Worm (Caenorhabditis elegans) whole organism, young adult: ENCODE data around the gene K10C2.12.

Experiments used
- B0019.2 ChIP-seq: fragments of 200-800 bp; sonication (Bioruptor generic); conservative IDR thresholded peaks from 2 replicates; pipeline ENCODE4 v1.3.6; 2022; ENCODE audit warnings: missing genetic modification reagents, missing genetic modification characterization, missing compliant biosample characterization
- B0336.3 ChIP-seq: fragments of 200-800 bp; sonication (Bioruptor generic); IDR thresholded peaks from 2 replicates; pipeline ENCODE4 v1.3.6; 2022; ENCODE audit warnings: missing genetic modification characterization, missing compliant biosample characterization
- F10E7.11 ChIP-seq: sonication (generic microtip); optimal IDR thresholded peaks from 2 replicates; lab custom pipeline; 2017; ENCODE audit warnings: mild to moderate bottlenecking, missing genetic modification characterization, moderate library complexity, missing compliant biosample characterization
- F52B5.7 ChIP-seq: sonication (generic microtip); optimal IDR thresholded peaks from 2 replicates; lab custom pipeline; 2016; ENCODE audit warnings: mild to moderate bottlenecking, missing genetic modification characterization, missing compliant biosample characterization
- Y53F4B.3 ChIP-seq: fragments of 200-800 bp; sonication (Bioruptor generic); IDR thresholded peaks from 2 replicates; pipeline ENCODE4 v1.3.6; 2022; ENCODE audit warnings: missing genetic modification reagents, missing genetic modification characterization, missing compliant biosample characterization
- Y53G8AR.9 ChIP-seq: fragments of 200-800 bp; sonication (Bioruptor generic); conservative IDR thresholded peaks from 2 replicates; pipeline ENCODE4 v1.3.6; 2022; ENCODE audit warnings: missing genetic modification reagents, missing genetic modification characterization, missing compliant biosample characterization
- ZK185.1 ChIP-seq: sonication (generic microtip); optimal IDR thresholded peaks from 2 replicates; lab custom pipeline; 2016; ENCODE audit warnings: mild to moderate bottlenecking, missing genetic modification characterization, missing compliant biosample characterization; ENCODE audit not compliant: poor library complexity, severe bottlenecking
- ama-1 ChIP-seq, 3 experiments: fragments of 150-350 bp in 1 of 3; sonication (generic microtip) in 2 of 3; optimal IDR thresholded peaks; 2 replicates each; lab custom pipeline; 2014 to 2018; ENCODE audit warnings: missing biosample characterization in 2 of 3, missing genetic modification characterization in 2 of 3, missing genetic modification reagents in 2 of 3
- aptf-2 ChIP-seq: fragments of 200-800 bp; sonication (Bioruptor generic); conservative IDR thresholded peaks from 2 replicates; pipeline ENCODE4 v1.3.6; 2022; ENCODE audit warnings: missing genetic modification reagents, missing genetic modification characterization, missing compliant biosample characterization
- atf-7 ChIP-seq: sonication (generic microtip); optimal IDR thresholded peaks from 2 replicates; lab custom pipeline; 2017; ENCODE audit warnings: mild to moderate bottlenecking, missing genetic modification characterization, missing compliant biosample characterization
- attf-5 ChIP-seq: fragments of 200-800 bp; sonication (Bioruptor generic); optimal IDR thresholded peaks from 2 replicates; lab custom pipeline; 2018; ENCODE audit warnings: mild to moderate bottlenecking, missing genetic modification characterization, missing compliant biosample characterization
- bed-2 ChIP-seq: fragments of 200-800 bp; sonication (Bioruptor generic); IDR thresholded peaks from 2 replicates; pipeline ENCODE4 v1.3.6; 2022; ENCODE audit warnings: missing genetic modification reagents, missing genetic modification characterization, missing compliant biosample characterization
- ccch-3 ChIP-seq: fragments of 200-800 bp; sonication (Bioruptor generic); optimal IDR thresholded peaks from 2 replicates; lab custom pipeline; 2018; ENCODE audit warnings: mild to moderate bottlenecking, missing genetic modification characterization, missing compliant biosample characterization
- cebp-1 ChIP-seq, 2 experiments: fragments of 200-800 bp in 1 of 2; sonication (Bioruptor generic) in 1 of 2; sonication (generic microtip) in 1 of 2; IDR thresholded peaks in 1 of 2; optimal IDR thresholded peaks in 1 of 2; 2 replicates each; pipeline versions ENCODE4 v1.3.6 to Lab custom; 2017 to 2022; ENCODE audit warnings: missing compliant biosample characterization in 2 of 2, missing genetic modification characterization in 2 of 2, mild to moderate bottlenecking in 1 of 2, missing genetic modification reagents in 1 of 2, moderate library complexity in 1 of 2
- cebp-2 ChIP-seq: fragments of 200-800 bp; sonication (Bioruptor generic); IDR thresholded peaks from 2 replicates; pipeline ENCODE4 v1.3.6; 2022; ENCODE audit warnings: missing genetic modification characterization, missing compliant biosample characterization
- fkh-3 ChIP-seq: sonication (generic microtip); optimal IDR thresholded peaks from 2 replicates; lab custom pipeline; 2016; ENCODE audit warnings: mild to moderate bottlenecking, missing genetic modification characterization, missing compliant biosample characterization
- gei-17 ChIP-seq: fragments of 200-800 bp; sonication (Bioruptor generic); optimal IDR thresholded peaks from 2 replicates; lab custom pipeline; 2018; ENCODE audit warnings: mild to moderate bottlenecking, missing genetic modification characterization, missing compliant biosample characterization
- hmg-1.2 ChIP-seq: fragments of 200-800 bp; sonication (Bioruptor generic); IDR thresholded peaks from 2 replicates; pipeline ENCODE4 v1.3.6; 2022; ENCODE audit warnings: missing genetic modification reagents, missing genetic modification characterization, missing compliant biosample characterization
- hsf-1 ChIP-seq: fragments of 200-800 bp; sonication (Bioruptor generic); IDR thresholded peaks from 2 replicates; pipeline ENCODE4 v1.3.6; 2022; ENCODE audit warnings: missing genetic modification reagents, missing genetic modification characterization, missing compliant biosample characterization
- lin-35 ChIP-seq, 3 experiments: fragments of 150-350 bp in 2 of 3; sonication (generic microtip) in 1 of 3; optimal IDR thresholded peaks; 2 replicates each; lab custom pipeline; 2014 to 2018; ENCODE audit warnings: missing biosample characterization in 3 of 3, missing genetic modification characterization in 3 of 3, missing genetic modification reagents in 3 of 3
- lin-40 ChIP-seq: sonication (generic microtip); optimal IDR thresholded peaks from 2 replicates; lab custom pipeline; 2016; ENCODE audit warnings: missing genetic modification characterization, mild to moderate bottlenecking, missing compliant biosample characterization, missing genotype, missing genetic modification reagents
- lsl-1 ChIP-seq: fragments of 200-800 bp; sonication (Bioruptor generic); optimal IDR thresholded peaks from 2 replicates; lab custom pipeline; 2018; ENCODE audit warnings: mild to moderate bottlenecking, missing genetic modification characterization, moderate library complexity, missing compliant biosample characterization
- mcd-1 ChIP-seq: fragments of 200-800 bp; sonication (Bioruptor generic); IDR thresholded peaks from 2 replicates; pipeline ENCODE4 v1.3.6; 2022; ENCODE audit warnings: missing genetic modification reagents, missing genetic modification characterization, missing compliant biosample characterization
- nfya-1 ChIP-seq: sonication (generic microtip); optimal IDR thresholded peaks from 2 replicates; lab custom pipeline; 2017; ENCODE audit warnings: antibody characterized with exemption, missing compliant biosample characterization, missing genetic modification characterization, borderline replicate concordance; ENCODE audit not compliant: insufficient read depth
- nfya-2 ChIP-seq: fragments of 200-800 bp; sonication (Bioruptor generic); IDR thresholded peaks from 2 replicates; pipeline ENCODE4 v1.3.6; 2022; ENCODE audit warnings: missing genetic modification reagents, missing genetic modification characterization, missing compliant biosample characterization
- nfyb-1 ChIP-seq: fragments of 200-800 bp; sonication (Bioruptor generic); IDR thresholded peaks from 2 replicates; pipeline ENCODE4 v1.3.6; 2022; ENCODE audit warnings: missing genetic modification reagents, missing genetic modification characterization, missing compliant biosample characterization
- nhr-27 ChIP-seq: fragments of 200-800 bp; sonication (Bioruptor generic); optimal IDR thresholded peaks from 2 replicates; lab custom pipeline; 2018; ENCODE audit warnings: mild to moderate bottlenecking, missing genetic modification characterization, moderate library complexity, missing compliant biosample characterization
- nhr-80 ChIP-seq: sonication (generic microtip); optimal IDR thresholded peaks from 2 replicates; lab custom pipeline; 2016; ENCODE audit warnings: missing genetic modification characterization, missing compliant biosample characterization
- pha-4 ChIP-seq: fragments of 150-350 bp; sonication (generic microtip); optimal IDR thresholded peaks from 2 replicates; lab custom pipeline; 2014; ENCODE audit warnings: missing biosample characterization, missing genetic modification reagents, missing genetic modification characterization
- rec-8 ChIP-seq, 2 experiments: sonication (generic microtip); optimal IDR thresholded peaks; 2 replicates each; lab custom pipeline; 2016; ENCODE audit warnings: mild to moderate bottlenecking in 2 of 2, missing genetic modification characterization in 2 of 2, missing genetic modification reagents in 2 of 2, missing genotype in 2 of 2, missing biosample characterization in 1 of 2, missing compliant biosample characterization in 1 of 2, moderate library complexity in 1 of 2
- repo-1 ChIP-seq: sonication (generic microtip); optimal IDR thresholded peaks from 2 replicates; lab custom pipeline; 2017; ENCODE audit warnings: mild to moderate bottlenecking, missing genetic modification characterization, missing compliant biosample characterization
- somi-1 ChIP-seq: fragments of 200-800 bp; sonication (Bioruptor generic); optimal IDR thresholded peaks from 2 replicates; lab custom pipeline; 2018; ENCODE audit warnings: mild to moderate bottlenecking, missing genetic modification characterization, missing compliant biosample characterization
- unc-62 ChIP-seq: fragments of 150-350 bp; optimal IDR thresholded peaks from 2 replicates; lab custom pipeline; 2014; ENCODE audit warnings: missing biosample characterization, missing genetic modification reagents, missing genetic modification characterization
- xnd-1 ChIP-seq: sonication (generic microtip); optimal IDR thresholded peaks from 2 replicates; lab custom pipeline; 2016; ENCODE audit warnings: missing genotype, missing genetic modification reagents, missing genetic modification characterization, missing compliant biosample characterization

The K10C2.12 gene

ce11 chrX:6450839-6451491 is 30.4 kb upstream of the K10C2.12 start, which contains the start of the genes grl-6 and K10C2.6 (continued):
- TF ChIP-seq lin-35 (GFP tag; optimal IDR thresholded peaks at IDR 0.05; lab: Kevin White, UChicago) (no peak), repo-1 (no peak)
- TF ChIP-seq, all 124 proteins: peak for 0

- TF ChIP-seq mcd-1 (GFP tag; lab: Robert Waterston, UW): no peak
- TF ChIP-seq Y53F4B.3: no peak
- 0 out of 2 replicates have a peak, but pooled peaks have one; percentile 28 for TF ChIP-seq B0336.3 (GFP tag; lab: Robert Waterston, UW)
- TF ChIP-seq nfyb-1 (GFP tag; lab: Robert Waterston, UW): no peak
- TF ChIP-seq somi-1 (GFP tag; lab: Kevin White, UChicago): peak; percentile 39
- no peak for TF ChIP-seq nfya-1 (tag; lab: Kevin White, UChicago)
- no peak for TF ChIP-seq F10E7.11
- peak; percentile 46 for TF ChIP-seq atf-7 (tag; lab: Kevin White, UChicago)
- peak; percentile 71 for TF ChIP-seq unc-62 (GFP tag; lab: Kevin White, UChicago)
- TF ChIP-seq B0019.2 (GFP tag; lab: Robert Waterston, UW): no peak
- TF ChIP-seq hsf-1 (GFP tag; lab: Robert Waterston, UW): no peak
- TF ChIP-seq cebp-1 (GFP tag; IDR thresholded peaks at IDR 0.05; lab: Robert Waterston, UW): peak; percentile 91
- TF ChIP-seq cebp-1 (tag; optimal IDR thresholded peaks at IDR 0.05; lab: Kevin White, UChicago): peak; percentile 96
- no peak for TF ChIP-seq ZK185.1 (tag; lab: Kevin White, UChicago)
- peak; percentile 69 for TF ChIP-seq lin-40 (tag; lab: Kevin White, UChicago)
- TF ChIP-seq cebp-2 (GFP tag; lab: Robert Waterston, UW): no peak
- TF ChIP-seq attf-5 (GFP tag; lab: Kevin White, UChicago): peak; percentile 10
- no peak for TF ChIP-seq fkh-3 (tag; lab: Kevin White, UChicago)
- TF ChIP-seq bed-2: no peak
- no peak for TF ChIP-seq rec-8 (tag; optimal IDR thresholded peaks at IDR 0.05; lab: Kevin White, UChicago)
- TF ChIP-seq lsl-1 (GFP tag; lab: Kevin White, UChicago): no peak
- TF ChIP-seq ccch-3 (GFP tag; lab: Kevin White, UChicago): no peak
- no peak for TF ChIP-seq F52B5.7 (tag; lab: Kevin White, UChicago)
- TF ChIP-seq nhr-80 (tag; lab: Kevin White, UChicago): peak; percentile 81
- no peak for TF ChIP-seq ama-1 (optimal IDR thresholded peaks at IDR 0.05; lab: Kevin White, UChicago)
- TF ChIP-seq ama-1 (GFP tag; optimal IDR thresholded peaks at IDR 0.05; lab: Kevin White, UChicago): no peak
- TF ChIP-seq Y53G8AR.9: no peak
- TF ChIP-seq nfya-2 (GFP tag; lab: Robert Waterston, UW): 0 out of 2 replicates have a peak, but pooled peaks have one; percentile 50
- TF ChIP-seq xnd-1 (tag; lab: Kevin White, UChicago): no peak
- peak; percentile 63 for TF ChIP-seq hmg-1.2 (GFP tag; lab: Robert Waterston, UW)
- TF ChIP-seq pha-4 (tag; lab: Kevin White, UChicago): no peak
- TF ChIP-seq aptf-2: no peak
- TF ChIP-seq nhr-27 (tag; lab: Kevin White, UChicago): no peak
- peak; percentile 34 for TF ChIP-seq gei-17 (GFP tag; lab: Kevin White, UChicago)
- TF ChIP-seq, all 124 proteins: peak for 11
These were observed 28.4 kb upstream of the K10C2.12 start, which contains the start of gene fah-1 for ce11 chrX:6448866-6449400. Gene fah-1 (minus strand): TSS chrX:6448916.
